Worm (Caenorhabditis elegans) whole organism, young adult: ENCODE measurements around the gene C44H9.4.

Experiments used
- ama-1 ChIP-seq, 3 experiments: fragments of 150-350 bp in 1 of 3; sonication (generic microtip) in 2 of 3; optimal IDR thresholded peaks; 2 replicates each; lab custom pipeline; 2014 to 2018; ENCODE audit warnings: missing biosample characterization in 2 of 3, missing genetic modification characterization in 2 of 3, missing genetic modification reagents in 2 of 3
- aptf-2 ChIP-seq: fragments of 200-800 bp; sonication (Bioruptor generic); conservative IDR thresholded peaks from 2 replicates; pipeline ENCODE4 v1.3.6; 2022; ENCODE audit warnings: missing genetic modification reagents, missing genetic modification characterization, missing compliant biosample characterization
- hlh-12 ChIP-seq: sonication (generic microtip); optimal IDR thresholded peaks from 2 replicates; lab custom pipeline; 2016; ENCODE audit warnings: missing genetic modification characterization, missing compliant biosample characterization
- madf-6 ChIP-seq: fragments of 200-800 bp; sonication (Bioruptor generic); IDR thresholded peaks from 2 replicates; pipeline ENCODE4 v1.3.6; 2022; ENCODE audit warnings: missing genetic modification reagents, missing genetic modification characterization, missing compliant biosample characterization
- nhr-80 ChIP-seq: sonication (generic microtip); optimal IDR thresholded peaks from 2 replicates; lab custom pipeline; 2016; ENCODE audit warnings: missing genetic modification characterization, missing compliant biosample characterization
- pha-4 ChIP-seq: fragments of 150-350 bp; sonication (generic microtip); optimal IDR thresholded peaks from 2 replicates; lab custom pipeline; 2014; ENCODE audit warnings: missing biosample characterization, missing genetic modification reagents, missing genetic modification characterization
- snpc-4 ChIP-seq, 5 experiments: fragments of 150-350 bp in 1 of 5; sonication (generic microtip) in 4 of 5; optimal IDR thresholded peaks; 2 replicates each; lab custom pipeline; 2014 to 2018; ENCODE audit warnings: missing genetic modification characterization in 5 of 5, missing biosample characterization in 3 of 5, antibody characterized with exemption in 2 of 5, mild to moderate bottlenecking in 2 of 5, missing compliant biosample characterization in 2 of 5, missing genotype in 2 of 5, moderate library complexity in 2 of 5, missing genetic modification reagents in 1 of 5
- unc-62 ChIP-seq: fragments of 150-350 bp; optimal IDR thresholded peaks from 2 replicates; lab custom pipeline; 2014; ENCODE audit warnings: missing biosample characterization, missing genetic modification reagents, missing genetic modification characterization
- xnd-1 ChIP-seq: sonication (generic microtip); optimal IDR thresholded peaks from 2 replicates; lab custom pipeline; 2016; ENCODE audit warnings: missing genotype, missing genetic modification reagents, missing genetic modification characterization, missing compliant biosample characterization
- ztf-25 ChIP-seq: fragments of 200-800 bp; sonication (Bioruptor generic); IDR thresholded peaks from 2 replicates; pipeline ENCODE4 v1.3.6; 2022; ENCODE audit warnings: missing genetic modification reagents, missing genetic modification characterization, missing compliant biosample characterization
- ztf-26 ChIP-seq: sonication (generic microtip); optimal IDR thresholded peaks from 2 replicates; lab custom pipeline; 2017; ENCODE audit warnings: missing genetic modification characterization, missing compliant biosample characterization
- ztf-28 ChIP-seq: fragments of 200-800 bp; sonication (Bioruptor generic); IDR thresholded peaks from 2 replicates; pipeline ENCODE4 v1.3.6; 2022; ENCODE audit warnings: missing genetic modification reagents, missing genetic modification characterization, missing compliant biosample characterization

DNA sequence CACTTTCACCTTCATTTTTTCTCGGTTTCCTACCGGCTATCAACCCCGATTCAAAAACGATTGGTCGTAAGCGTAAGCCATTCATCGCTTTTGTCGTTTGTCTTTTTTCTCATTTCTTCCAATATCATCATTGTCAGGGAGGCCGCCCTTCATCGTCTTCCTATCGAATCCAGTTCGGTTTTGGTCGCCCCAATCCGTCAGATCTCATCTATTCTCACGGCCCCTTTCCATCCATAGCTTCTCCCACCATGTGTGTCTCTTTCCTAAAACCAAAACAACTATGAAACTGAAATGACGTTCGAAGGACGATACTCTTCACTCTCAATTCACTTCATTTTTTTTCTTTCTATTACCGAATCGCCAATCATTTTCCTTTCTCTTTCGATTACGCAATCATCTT is 40.4 kb downstream of the C44H9.4 start:
- TF ChIP-seq hlh-12 (tag; lab: Kevin White, UChicago) = no peak
- no peak for TF ChIP-seq ztf-28 (GFP tag; lab: Robert Waterston, UW)
- TF ChIP-seq aptf-2 (GFP tag; lab: Robert Waterston, UW) = no peak
- TF ChIP-seq ama-1 (optimal IDR thresholded peaks at IDR 0.05; lab: Kevin White, UChicago) = no peak
- TF ChIP-seq ama-1 (GFP tag; optimal IDR thresholded peaks at IDR 0.05; lab: Kevin White, UChicago) = no peak
- no peak for TF ChIP-seq ztf-26 (tag; lab: Kevin White, UChicago)
- no peak for TF ChIP-seq madf-6 (GFP tag; lab: Robert Waterston, UW)
- no peak for TF ChIP-seq unc-62
- no peak for TF ChIP-seq xnd-1 (tag; lab: Kevin White, UChicago)
- no peak for TF ChIP-seq nhr-80 (tag; lab: Kevin White, UChicago)
- TF ChIP-seq ztf-25 (GFP tag; lab: Robert Waterston, UW) = no peak
- no peak for TF ChIP-seq snpc-4 (GFP tag; optimal IDR thresholded peaks at IDR 0.05; lab: Kevin White, UChicago)
- no peak for TF ChIP-seq snpc-4 (tag; optimal IDR thresholded peaks at IDR 0.05; lab: Kevin White, UChicago)
- TF ChIP-seq pha-4 (tag; lab: Kevin White, UChicago) = no peak
